Worm (Caenorhabditis elegans) whole organism, L4/young adult: ENCODE measurements around the gene T18D3.9.

Experiments used
- dao-5 ChIP-seq: sonication (generic microtip); optimal IDR thresholded peaks from 2 replicates; lab custom pipeline; 2016; ENCODE audit warnings: missing genotype, missing genetic modification characterization, moderate library complexity, missing compliant biosample characterization
- him-1 ChIP-seq: sonication (generic microtip); optimal IDR thresholded peaks from 2 replicates; lab custom pipeline; 2016; ENCODE audit warnings: missing genotype, missing genetic modification reagents, missing genetic modification characterization, missing compliant biosample characterization

DNA sequence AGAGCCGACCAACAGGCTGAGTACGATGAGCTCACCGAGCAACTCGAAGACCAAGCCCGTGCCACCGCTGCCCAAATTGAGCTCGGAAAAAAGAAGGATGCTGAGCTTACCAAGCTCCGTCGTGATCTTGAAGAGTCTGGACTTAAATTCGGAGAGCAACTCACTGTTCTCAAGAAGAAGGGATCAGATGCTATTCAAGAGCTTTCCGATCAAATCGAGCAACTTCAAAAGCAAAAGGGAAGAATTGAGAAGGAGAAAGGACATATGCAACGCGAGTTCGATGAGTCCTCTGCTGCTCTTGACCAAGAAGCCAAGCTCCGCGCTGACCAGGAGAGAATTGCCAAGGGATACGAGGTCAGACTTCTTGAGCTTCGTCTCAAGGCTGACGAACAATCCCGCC is 18.0 kb upstream of the T18D3.9 start:
- TF ChIP-seq him-1 (tag; lab: Kevin White, UChicago) = no peak
- TF ChIP-seq dao-5 (tag; lab: Kevin White, UChicago) = no peak
